Worm (Caenorhabditis elegans): Measurements from ENCODE around the gene Y6E2A.10.
"Not testable (repeated sequence)": the region's sequence is repeated elsewhere in the genome, so short reads cannot be mapped to it uniquely, and the experiment has no call there.

Gene Y6E2A.10

ce11 chrV:15757645-15758044 is 27.3 kb upstream of the Y6E2A.10 start:
- TF ChIP-seq F10E7.11 (tag; optimal IDR thresholded peaks at IDR 0.05) = no peak
- TF ChIP-seq tbp1 (GFP tag; optimal IDR thresholded peaks at IDR 0.05) = no peak
- no peak for TF ChIP-seq mcd-1 (GFP tag; IDR thresholded peaks at IDR 0.05)
- no peak for TF ChIP-seq ztf-25 (GFP tag; IDR thresholded peaks at IDR 0.05)
- no peak for TF ChIP-seq F57A8.1 (GFP tag; optimal IDR thresholded peaks at IDR 0.05)
- no peak for TF ChIP-seq F55B11.4 (tag; optimal IDR thresholded peaks at IDR 0.05; ENCODE audit: borderline replicate concordance, insufficient read depth)
- TF ChIP-seq hrde-1 (tag; optimal IDR thresholded peaks at IDR 0.05; ENCODE audit: borderline replicate concordance) = no peak
- no peak for TF ChIP-seq atf-7 (tag; optimal IDR thresholded peaks at IDR 0.05)
- TF ChIP-seq ztf-22 (GFP tag; optimal IDR thresholded peaks at IDR 0.05) = no peak
- no peak for TF ChIP-seq snpc-4 (GFP tag; optimal IDR thresholded peaks at IDR 0.05)
- TF ChIP-seq snpc-4 (tag; optimal IDR thresholded peaks at IDR 0.05) = no peak
- no peak for TF ChIP-seq ceh-91 (GFP tag; IDR thresholded peaks at IDR 0.05)
- TF ChIP-seq dpff-1 (tag; optimal IDR thresholded peaks at IDR 0.05) = no peak

- TF ChIP-seq hmg-20 (GFP tag; IDR thresholded peaks at IDR 0.05); dox-1 (GFP tag; IDR thresholded peaks at IDR 0.05); tbx-9 (tag; optimal IDR thresholded peaks at IDR 0.05; ENCODE audit: borderline replicate concordance): not testable (repeated sequence)
Measured at ce11 chrV:15754731-15755130, 24.4 kb upstream of the Y6E2A.10 start, which contains the start of gene str-8. Gene str-8, plus strand, starts transcription at chrV:15755031.

ce11 chrV:15752941-15753340 is 22.6 kb upstream of the Y6E2A.10 start, which contains the start of gene str-5:
Gene str-5, plus strand, starts transcription at chrV:15753241.
- TF ChIP-seq akir-1 (GFP tag; optimal IDR thresholded peaks at IDR 0.05); nfya-1 (tag; optimal IDR thresholded peaks at IDR 0.05; ENCODE audit: borderline replicate concordance, insufficient read depth); attf-3 (GFP tag; conservative IDR thresholded peaks at IDR 0.05): not testable (repeated sequence)

ce11 chrV:15752049-15752448 is 21.7 kb upstream of the Y6E2A.10 start, which contains the start of gene str-43:
Gene str-43, minus strand, starts transcription at chrV:15752149.
- no peak for TF ChIP-seq madf-3 (GFP tag; IDR thresholded peaks at IDR 0.05)
- TF ChIP-seq ztf-18 (tag; optimal IDR thresholded peaks at IDR 0.05) = no peak

- TF ChIP-seq ama-1 (optimal IDR thresholded peaks at IDR 0.05) (no peak), ama-1 (GFP tag; optimal IDR thresholded peaks at IDR 0.05) (no peak), madf-6 (GFP tag; IDR thresholded peaks at IDR 0.05) (no peak), snpc-1.1 (tag; optimal IDR thresholded peaks at IDR 0.05; ENCODE audit: insufficient read depth) (no peak), F10E7.11 (tag; optimal IDR thresholded peaks at IDR 0.05) (no peak), mcd-1 (GFP tag; IDR thresholded peaks at IDR 0.05) (no peak), snpc-4 (GFP tag; optimal IDR thresholded peaks at IDR 0.05) (no peak), snpc-4 (tag; optimal IDR thresholded peaks at IDR 0.05) (no peak), lin-35 (GFP tag; optimal IDR thresholded peaks at IDR 0.05) (no peak), egl-44 (GFP tag; IDR thresholded peaks at IDR 0.05) (no peak), ets-4 (GFP tag; optimal IDR thresholded peaks at IDR 0.05) (no peak), athp-1 (tag; optimal IDR thresholded peaks at IDR 0.05) (no peak), C17E4.6 (GFP tag; IDR thresholded peaks at IDR 0.05) (no peak), F57A8.1 (GFP tag; optimal IDR thresholded peaks at IDR 0.05) (no peak), mxl-1 (tag; optimal IDR thresholded peaks at IDR 0.05) (no peak), F39B2.1 (GFP tag; IDR thresholded peaks at IDR 0.05) (no peak), aptf-3 (GFP tag; IDR thresholded peaks at IDR 0.05) (no peak), ztf-18 (tag; optimal IDR thresholded peaks at IDR 0.05) (no peak)
Measured at ce11 chrV:15750130-15750529, 19.8 kb upstream of the Y6E2A.10 start, which contains the start of gene str-6. Gene str-6, minus strand, starts transcription at chrV:15750230.

All from whole organism, young adult.